Worm (Caenorhabditis elegans) whole organism, L1 larva: ENCODE measurements around the gene rps-4.

Experiments
- C04F5.9 ChIP-seq: sonication (generic microtip); optimal IDR thresholded peaks from 2 replicates; lab custom pipeline; 2016; ENCODE audit warnings: missing genetic modification characterization, missing compliant biosample characterization
- C16A3.4 ChIP-seq: fragments of 150-350 bp; optimal IDR thresholded peaks from 2 replicates; lab custom pipeline; 2014; ENCODE audit warnings: missing biosample characterization, missing genetic modification characterization
- C34B4.2 ChIP-seq: sonication (generic microtip); optimal IDR thresholded peaks from 2 replicates; lab custom pipeline; 2017; ENCODE audit warnings: mild to moderate bottlenecking, missing genetic modification characterization, missing compliant biosample characterization
- aha-1 ChIP-seq: fragments of 150-350 bp; optimal IDR thresholded peaks from 2 replicates; lab custom pipeline; 2014; ENCODE audit warnings: missing biosample characterization, missing genetic modification characterization
- alr-1 ChIP-seq: fragments of 200-800 bp; sonication (Bioruptor generic); optimal IDR thresholded peaks from 2 replicates; lab custom pipeline; 2018; ENCODE audit warnings: borderline replicate concordance, mild to moderate bottlenecking, missing genetic modification characterization, missing compliant biosample characterization
- aly-2 ChIP-seq: fragments of 150-350 bp; optimal IDR thresholded peaks from 2 replicates; lab custom pipeline; 2014; ENCODE audit warnings: missing biosample characterization, missing genetic modification characterization
- ama-1 ChIP-seq: fragments of 150-350 bp; optimal IDR thresholded peaks from 2 replicates; lab custom pipeline; 2014
- ceh-8 ChIP-seq: fragments of 200-800 bp; sonication (Bioruptor generic); optimal IDR thresholded peaks from 2 replicates; lab custom pipeline; 2018; ENCODE audit warnings: mild to moderate bottlenecking, missing genetic modification characterization, moderate library complexity, missing compliant biosample characterization
- ceh-88 ChIP-seq: fragments of 200-800 bp; sonication (Bioruptor generic); IDR thresholded peaks from 2 replicates; pipeline ENCODE4 v1.3.6; 2022; ENCODE audit warnings: missing genetic modification characterization, missing compliant biosample characterization
- ceh-90 ChIP-seq: sonication (generic microtip); optimal IDR thresholded peaks from 2 replicates; lab custom pipeline; 2016; ENCODE audit warnings: missing genetic modification characterization, missing compliant biosample characterization
- ces-1 ChIP-seq: fragments of 150-350 bp; optimal IDR thresholded peaks from 2 replicates; lab custom pipeline; 2014; ENCODE audit warnings: missing biosample characterization, missing genetic modification reagents, missing genetic modification characterization
- dpl-1 ChIP-seq, 3 experiments: fragments of 150-350 bp in 2 of 3; sonication (generic microtip) in 1 of 3; optimal IDR thresholded peaks; 2 replicates each; lab custom pipeline; 2014 to 2017; ENCODE audit warnings: missing biosample characterization in 3 of 3, missing genetic modification characterization in 3 of 3, missing genetic modification reagents in 3 of 3
- dsc-1 ChIP-seq: sonication (generic microtip); optimal IDR thresholded peaks from 2 replicates; lab custom pipeline; 2016; ENCODE audit warnings: mild to moderate bottlenecking, missing genetic modification characterization, missing compliant biosample characterization
- efl-1 ChIP-seq, 4 experiments: fragments of 150-350 bp; optimal IDR thresholded peaks in 3 of 4; peaks in 1 of 4; 1 replicate in 1 of 4; 2 replicates in 3 of 4; lab custom pipeline; 2014; ENCODE audit warnings: missing biosample characterization in 2 of 4, missing genetic modification characterization in 2 of 4, missing genetic modification reagents in 2 of 4
- efl-3 ChIP-seq: fragments of 200-800 bp; sonication (Bioruptor generic); optimal IDR thresholded peaks from 2 replicates; lab custom pipeline; 2018; ENCODE audit warnings: mild to moderate bottlenecking, missing genetic modification characterization, missing compliant biosample characterization
- egl-13 ChIP-seq: sonication (generic microtip); optimal IDR thresholded peaks from 2 replicates; lab custom pipeline; 2016; ENCODE audit warnings: missing genotype, missing genetic modification reagents, missing genetic modification characterization, missing compliant biosample characterization
- egl-27 ChIP-seq, 2 experiments: fragments of 150-350 bp in 1 of 2; sonication (generic microtip); optimal IDR thresholded peaks; 3 replicates each; lab custom pipeline; 2017 to 2018; ENCODE audit warnings: missing biosample characterization in 2 of 2, missing genetic modification characterization in 2 of 2, missing genetic modification reagents in 2 of 2
- elt-2 ChIP-seq: sonication (generic microtip); optimal IDR thresholded peaks from 2 replicates; lab custom pipeline; 2016; ENCODE audit warnings: missing genetic modification characterization, mild to moderate bottlenecking, inconsistent platforms, missing compliant biosample characterization, missing genetic modification reagents
- elt-3 ChIP-seq, 6 experiments: fragments of 150-350 bp in 1 of 6; sonication (generic microtip); optimal IDR thresholded peaks; 2 replicates each; lab custom pipeline; 2017 to 2018; ENCODE audit warnings: missing biosample characterization in 6 of 6, missing genetic modification characterization in 6 of 6, inconsistent platforms in 1 of 6
- ets-5 ChIP-seq: fragments of 200-800 bp; sonication (Bioruptor generic); IDR thresholded peaks from 2 replicates; pipeline ENCODE4 v1.3.6; 2022; ENCODE audit warnings: missing genetic modification characterization, missing compliant biosample characterization
- fkh-10 ChIP-seq: sonication (generic microtip); optimal IDR thresholded peaks from 2 replicates; lab custom pipeline; 2017; ENCODE audit warnings: missing biosample characterization, missing genetic modification reagents, missing genetic modification characterization
- fkh-4 ChIP-seq: sonication (generic microtip); optimal IDR thresholded peaks from 2 replicates; lab custom pipeline; 2016; ENCODE audit warnings: missing compliant biosample characterization, missing genetic modification characterization, borderline replicate concordance
- fos-1 ChIP-seq: fragments of 150-350 bp; optimal IDR thresholded peaks from 2 replicates; lab custom pipeline; 2014; ENCODE audit warnings: missing biosample characterization, missing genetic modification characterization
- grh-1 ChIP-seq: fragments of 200-800 bp; sonication (Bioruptor generic); IDR thresholded peaks from 2 replicates; pipeline ENCODE4 v1.3.6; 2022; ENCODE audit warnings: missing genetic modification reagents, missing genetic modification characterization, missing compliant biosample characterization
- hlh-4 ChIP-seq: sonication (generic microtip); optimal IDR thresholded peaks from 2 replicates; lab custom pipeline; 2016; ENCODE audit warnings: mild to moderate bottlenecking, missing genetic modification characterization, missing compliant biosample characterization
- hpl-2 ChIP-seq: fragments of 150-350 bp; optimal IDR thresholded peaks from 2 replicates; lab custom pipeline; 2014; ENCODE audit warnings: missing biosample characterization, missing genetic modification reagents, missing genetic modification characterization
- irx-1 ChIP-seq: sonication (generic microtip); optimal IDR thresholded peaks from 2 replicates; lab custom pipeline; 2016; ENCODE audit warnings: missing genetic modification characterization, missing compliant biosample characterization
- isw-1 ChIP-seq: fragments of 200-800 bp; sonication (Bioruptor generic); IDR thresholded peaks from 2 replicates; pipeline ENCODE4 v1.3.6; 2022; ENCODE audit warnings: missing genetic modification characterization, missing compliant biosample characterization
- jun-1 ChIP-seq: fragments of 150-350 bp; optimal IDR thresholded peaks from 2 replicates; lab custom pipeline; 2014; ENCODE audit warnings: missing biosample characterization, missing genetic modification reagents, missing genetic modification characterization
- lin-13 ChIP-seq: fragments of 150-350 bp; optimal IDR thresholded peaks from 2 replicates; lab custom pipeline; 2014; ENCODE audit warnings: missing biosample characterization, missing genetic modification reagents, missing genetic modification characterization
- lin-14 ChIP-seq: fragments of 200-800 bp; sonication (Bioruptor generic); optimal IDR thresholded peaks from 2 replicates; lab custom pipeline; 2018; ENCODE audit warnings: mild to moderate bottlenecking, missing genetic modification characterization, moderate library complexity, missing compliant biosample characterization
- lin-15B ChIP-seq: fragments of 150-350 bp; sonication (generic microtip); optimal IDR thresholded peaks from 3 replicates; lab custom pipeline; 2014; ENCODE audit warnings: missing biosample characterization, missing genetic modification characterization
- lin-39 ChIP-seq: fragments of 150-350 bp; optimal IDR thresholded peaks from 2 replicates; lab custom pipeline; 2014; ENCODE audit warnings: missing biosample characterization, missing genetic modification reagents, missing genetic modification characterization
- lsy-2 ChIP-seq, 2 experiments: fragments of 150-350 bp; optimal IDR thresholded peaks; 2 replicates each; lab custom pipeline; 2014; ENCODE audit warnings: missing biosample characterization in 2 of 2, missing genetic modification characterization in 2 of 2
- mab-9 ChIP-seq: fragments of 200-800 bp; sonication (Bioruptor generic); IDR thresholded peaks from 2 replicates; pipeline ENCODE4 v1.3.6; 2022; ENCODE audit warnings: missing genetic modification reagents, missing genetic modification characterization, missing compliant biosample characterization
- mdl-1 ChIP-seq, 2 experiments: fragments of 150-350 bp; optimal IDR thresholded peaks; 2 replicates each; lab custom pipeline; 2014 to 2017; ENCODE audit warnings: missing biosample characterization in 2 of 2, missing genetic modification characterization in 2 of 2, inconsistent platforms in 1 of 2
- nhr-19 ChIP-seq: fragments of 200-800 bp; sonication (Bioruptor generic); conservative IDR thresholded peaks from 2 replicates; pipeline ENCODE4 v1.3.6; 2022; ENCODE audit warnings: missing genetic modification characterization, missing compliant biosample characterization
- nhr-237 ChIP-seq: fragments of 150-350 bp; optimal IDR thresholded peaks from 2 replicates; lab custom pipeline; 2014; ENCODE audit warnings: missing biosample characterization, missing genetic modification characterization
- nhr-28 ChIP-seq: fragments of 150-350 bp; optimal IDR thresholded peaks from 2 replicates; lab custom pipeline; 2014; ENCODE audit warnings: missing biosample characterization, missing genetic modification characterization
- nhr-76 ChIP-seq: sonication (generic microtip); optimal IDR thresholded peaks from 2 replicates; lab custom pipeline; 2017; ENCODE audit warnings: missing biosample characterization, missing genetic modification characterization
- nhr-84 ChIP-seq: sonication (generic microtip); optimal IDR thresholded peaks from 2 replicates; lab custom pipeline; 2017; ENCODE audit warnings: missing biosample characterization, missing genetic modification characterization
- nhr-90 ChIP-seq: sonication (generic microtip); optimal IDR thresholded peaks from 2 replicates; lab custom pipeline; 2016; ENCODE audit warnings: mild to moderate bottlenecking, missing genetic modification characterization, missing compliant biosample characterization; ENCODE audit not compliant: poor library complexity
- pag-3 ChIP-seq: sonication (generic microtip); optimal IDR thresholded peaks from 2 replicates; lab custom pipeline; 2017; ENCODE audit warnings: missing genetic modification characterization, mild to moderate bottlenecking, missing compliant biosample characterization, antibody characterized with exemption, borderline replicate concordance; ENCODE audit not compliant: insufficient read depth
- pqm-1 ChIP-seq: sonication (generic microtip); optimal IDR thresholded peaks from 3 replicates; lab custom pipeline; 2017; ENCODE audit warnings: missing biosample characterization, missing genetic modification characterization
- rnt-1 ChIP-seq: sonication (generic microtip); optimal IDR thresholded peaks from 2 replicates; lab custom pipeline; 2016; ENCODE audit warnings: mild to moderate bottlenecking, missing genetic modification characterization, moderate library complexity, missing compliant biosample characterization
- snpc-4 ChIP-seq: fragments of 150-350 bp; optimal IDR thresholded peaks from 2 replicates; lab custom pipeline; 2014; ENCODE audit warnings: missing biosample characterization, missing genetic modification characterization
- sox-4 ChIP-seq: sonication (generic microtip); optimal IDR thresholded peaks from 2 replicates; lab custom pipeline; 2016; ENCODE audit warnings: missing genetic modification characterization, missing compliant biosample characterization
- tlp-1 ChIP-seq: fragments of 150-350 bp; optimal IDR thresholded peaks from 2 replicates; lab custom pipeline; 2014; ENCODE audit warnings: missing biosample characterization, missing genetic modification characterization
- xbp-1 ChIP-seq: sonication (generic microtip); optimal IDR thresholded peaks from 2 replicates; lab custom pipeline; 2016; ENCODE audit warnings: missing genetic modification characterization, missing compliant biosample characterization
- zag-1 ChIP-seq: fragments of 150-350 bp; optimal IDR thresholded peaks from 2 replicates; lab custom pipeline; 2014; ENCODE audit warnings: missing biosample characterization, missing genetic modification characterization
- zip-4 ChIP-seq: fragments of 200-800 bp; sonication (Bioruptor generic); optimal IDR thresholded peaks from 2 replicates; lab custom pipeline; 2018; ENCODE audit warnings: mild to moderate bottlenecking, missing genetic modification characterization, moderate library complexity, missing compliant biosample characterization
- ztf-11 ChIP-seq, 2 experiments: sonication (generic microtip); optimal IDR thresholded peaks; 2 replicates each; lab custom pipeline; 2016 to 2017; ENCODE audit warnings: missing genetic modification characterization in 2 of 2, missing biosample characterization in 1 of 2, missing compliant biosample characterization in 1 of 2

The rps-4 gene

DNA sequence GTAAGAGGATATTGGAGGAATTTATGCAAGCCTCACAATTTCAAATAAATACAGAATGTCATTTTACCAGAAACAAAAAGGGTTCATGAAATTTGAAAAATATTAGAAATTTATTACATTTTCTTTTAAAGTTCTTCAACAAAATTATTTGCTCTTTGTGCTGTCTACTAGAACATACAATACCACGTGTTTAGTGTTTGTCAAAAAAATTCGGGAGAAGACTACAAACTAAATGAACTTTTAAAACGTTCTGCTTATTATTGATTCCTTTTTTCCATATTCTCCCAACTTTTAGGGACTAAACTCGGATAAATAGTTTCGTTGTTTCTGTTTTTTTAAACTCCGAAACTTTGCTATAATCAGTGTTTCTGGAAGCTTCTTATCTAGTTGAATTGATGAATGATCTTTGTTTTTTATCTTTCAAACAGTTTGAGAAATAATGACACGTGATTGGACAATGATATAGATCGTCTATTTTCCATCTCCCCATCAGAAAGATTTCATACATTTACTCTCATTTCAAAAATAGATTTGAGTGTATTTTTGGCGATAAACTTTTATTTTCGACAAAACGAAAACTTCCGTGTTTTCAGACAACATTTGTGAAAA, 35.7 kb downstream of the rps-4 start (continued):
- TF ChIP-seq lin-13 (no peak), lsy-2 (tag; optimal IDR thresholded peaks at IDR 0.05; lab: Kevin White, UChicago) (peak in 1 of 2 experiments; percentile 33), fkh-4 (tag; lab: Kevin White, UChicago) (no peak), hlh-4 (tag; lab: Kevin White, UChicago) (no peak), C16A3.4 (tag; lab: Kevin White, UChicago) (no peak), rnt-1 (tag; lab: Kevin White, UChicago) (no peak), jun-1 (tag; lab: Kevin White, UChicago) (no peak), dpl-1 (GFP tag; optimal IDR thresholded peaks at IDR 0.05; lab: Kevin White, UChicago) (no peak), fkh-10 (no peak), xbp-1 (tag; lab: Kevin White, UChicago) (no peak), fos-1 (no peak), zip-4 (GFP tag; lab: Kevin White, UChicago) (no peak), dsc-1 (tag; lab: Kevin White, UChicago) (no peak), C34B4.2 (tag; lab: Kevin White, UChicago) (no peak), lin-14 (GFP tag; lab: Kevin White, UChicago) (peak; percentile 37), C04F5.9 (tag; lab: Kevin White, UChicago) (no peak), nhr-28 (tag; lab: Kevin White, UChicago) (no peak), ces-1 (GFP tag; lab: Kevin White, UChicago) (no peak), mdl-1 (tag; optimal IDR thresholded peaks at IDR 0.05; lab: Kevin White, UChicago) (no peak), lin-39 (tag; lab: Kevin White, UChicago) (no peak), hpl-2 (GFP tag; lab: Kevin White, UChicago) (no peak), efl-1 (optimal IDR thresholded peaks at IDR 0.05; lab: Kevin White, UChicago) (no peak), efl-1 (GFP tag; optimal IDR thresholded peaks at IDR 0.05 in 1 of 2; lab: Kevin White, UChicago) (peak in 1 of 2 experiments; percentile 84), isw-1 (GFP tag; lab: Robert Waterston, UW) (no peak), irx-1 (no peak), ztf-11 (tag; optimal IDR thresholded peaks at IDR 0.05; lab: Kevin White, UChicago) (no peak), egl-13 (tag; lab: Kevin White, UChicago) (no peak), snpc-4 (tag; lab: Kevin White, UChicago) (no peak), elt-3 (tag; optimal IDR thresholded peaks at IDR 0.05; lab: Kevin White, UChicago) (peak in 2 of 6 experiments; percentile 31 to 57), aha-1 (tag; lab: Kevin White, UChicago) (no peak), grh-1 (GFP tag; lab: Robert Waterston, UW) (peak; percentile 42; the same call in 1 of the 2 replicates), ama-1 (lab: Kevin White, UChicago) (no peak), ets-5 (no peak), zag-1 (tag; lab: Kevin White, UChicago) (no peak), tlp-1 (tag; lab: Kevin White, UChicago) (no peak), mab-9 (GFP tag; lab: Robert Waterston, UW) (no peak), efl-3 (GFP tag; lab: Kevin White, UChicago) (no peak), alr-1 (no peak), ceh-90 (tag; lab: Kevin White, UChicago) (no peak), pag-3 (no peak), sox-4 (tag; lab: Kevin White, UChicago) (no peak), elt-2 (peak; percentile 73), nhr-90 (tag; lab: Kevin White, UChicago) (peak; percentile 4), nhr-84 (tag; lab: Kevin White, UChicago) (no peak), ceh-88 (GFP tag; lab: Robert Waterston, UW) (no peak), nhr-19 (GFP tag; lab: Robert Waterston, UW) (peak; percentile 57), ceh-8 (GFP tag; lab: Kevin White, UChicago) (no peak), pqm-1 (tag; lab: Kevin White, UChicago) (no peak), nhr-76 (tag; lab: Kevin White, UChicago) (no peak), nhr-237 (tag; lab: Kevin White, UChicago) (no peak), egl-27 (tag; optimal IDR thresholded peaks at IDR 0.05; lab: Kevin White, UChicago) (no peak), aly-2 (no peak), lin-15B (tag; lab: Kevin White, UChicago) (no peak)
